Worm (Caenorhabditis elegans) whole organism, late embryonic: Measurements from ENCODE around the gene W10G6.1.

Experiments
- C38D4.7 ChIP-seq: fragments of 200-800 bp; sonication (Bioruptor generic); optimal IDR thresholded peaks from 2 replicates; lab custom pipeline; 2018; ENCODE audit warnings: mild to moderate bottlenecking, missing genetic modification characterization, moderate library complexity, missing compliant biosample characterization
- F13H6.1 ChIP-seq: sonication (generic microtip); optimal IDR thresholded peaks from 2 replicates; lab custom pipeline; 2016; ENCODE audit warnings: missing genetic modification characterization, missing compliant biosample characterization
- T23F11.4 ChIP-seq: fragments of 200-800 bp; sonication (Bioruptor generic); optimal IDR thresholded peaks from 2 replicates; lab custom pipeline; 2018; ENCODE audit warnings: mild to moderate bottlenecking, missing genetic modification characterization, missing compliant biosample characterization
- ceh-14 ChIP-seq: sonication (generic microtip); optimal IDR thresholded peaks from 2 replicates; lab custom pipeline; 2016; ENCODE audit warnings: missing genotype, missing genetic modification characterization, missing compliant biosample characterization
- ceh-22 ChIP-seq: sonication (generic microtip); optimal IDR thresholded peaks from 2 replicates; lab custom pipeline; 2017; ENCODE audit warnings: missing biosample characterization, missing genetic modification characterization
- ceh-24 ChIP-seq: sonication (generic microtip); optimal IDR thresholded peaks from 2 replicates; lab custom pipeline; 2016; ENCODE audit warnings: mild to moderate bottlenecking, missing genetic modification characterization, missing compliant biosample characterization
- dve-1 ChIP-seq: sonication (generic microtip); optimal IDR thresholded peaks from 2 replicates; lab custom pipeline; 2017; ENCODE audit warnings: antibody characterized with exemption, mild to moderate bottlenecking, missing genetic modification characterization, missing compliant biosample characterization
- eyg-1 ChIP-seq: sonication (generic microtip); optimal IDR thresholded peaks from 2 replicates; lab custom pipeline; 2016; ENCODE audit warnings: missing genotype, missing genetic modification characterization, missing compliant biosample characterization
- fkh-6 ChIP-seq: sonication (generic microtip); optimal IDR thresholded peaks from 2 replicates; lab custom pipeline; 2016; ENCODE audit warnings: missing genetic modification characterization, missing compliant biosample characterization
- lin-11 ChIP-seq: fragments of 200-800 bp; sonication (Bioruptor generic); optimal IDR thresholded peaks from 2 replicates; lab custom pipeline; 2018; ENCODE audit warnings: mild to moderate bottlenecking, missing genetic modification characterization, missing compliant biosample characterization
- nhr-11 ChIP-seq: fragments of 150-350 bp; optimal IDR thresholded peaks from 2 replicates; lab custom pipeline; 2014; ENCODE audit warnings: missing biosample characterization, missing genetic modification characterization
- pros-1 ChIP-seq: fragments of 150-350 bp; optimal IDR thresholded peaks from 2 replicates; lab custom pipeline; 2014; ENCODE audit warnings: missing biosample characterization, missing genetic modification reagents, missing genetic modification characterization
- ref-2 ChIP-seq: sonication (generic microtip); optimal IDR thresholded peaks from 2 replicates; lab custom pipeline; 2016; ENCODE audit warnings: missing genetic modification characterization, missing compliant biosample characterization

Gene W10G6.1

ce11 chrX:16290536-16290935 lies 45.5 kb downstream of the W10G6.1 start:
- no peak for TF ChIP-seq ref-2 (tag; lab: Kevin White, UChicago)
- no peak for TF ChIP-seq F13H6.1 (tag; lab: Kevin White, UChicago)
- TF ChIP-seq dve-1, result no peak
- no peak for TF ChIP-seq nhr-11 (tag; lab: Kevin White, UChicago)
- TF ChIP-seq ceh-22 (tag; lab: Kevin White, UChicago), result no peak
- no peak for TF ChIP-seq pros-1 (tag; lab: Kevin White, UChicago)
- TF ChIP-seq T23F11.4, result no peak
- TF ChIP-seq C38D4.7 (GFP tag; lab: Kevin White, UChicago), result no peak

- TF ChIP-seq eyg-1 (tag; lab: Kevin White, UChicago) (no peak), ceh-24 (no peak), nhr-11 (tag; lab: Kevin White, UChicago) (no peak), fkh-6 (tag; lab: Kevin White, UChicago) (no peak), ceh-14 (tag; lab: Kevin White, UChicago) (no peak), ref-2 (tag; lab: Kevin White, UChicago) (no peak), pros-1 (tag; lab: Kevin White, UChicago) (no peak), lin-11 (tag; lab: Kevin White, UChicago) (no peak)
Measured at ce11 chrX:16292933-16293332, 47.9 kb downstream of the W10G6.1 start, which contains the start of gene F52E10.4. Gene F52E10.4 (minus strand): TSS chrX:16293033.
